Fruit fly (Drosophila melanogaster): Measurements from ENCODE around the gene Fit1.

dm6 chr3L:4107120-4107519 lies 3.8 kb downstream of the Fit1 start:
- no peak for TF ChIP-seq EcR (GFP tag; optimal IDR thresholded peaks at IDR 0.05)
- TF ChIP-seq CG8478 (optimal IDR thresholded peaks at IDR 0.05), result no peak
- no peak for TF ChIP-seq psq (optimal IDR thresholded peaks at IDR 0.05)
- no peak for TF ChIP-seq Dll (optimal IDR thresholded peaks at IDR 0.05)
- no peak for TF ChIP-seq usp (GFP tag; optimal IDR thresholded peaks at IDR 0.05)
- no peak for TF ChIP-seq pan (optimal IDR thresholded peaks at IDR 0.05)

Measured in whole organism.